Worm (Caenorhabditis elegans): Measurements from ENCODE around the gene rpn-13.

rpn-13 gene

ce11 chrIII:6362323-6362922, 20.7 kb upstream of the rpn-13 start (continued):
- TF ChIP-seq snpc-1.2 (GFP tag; IDR thresholded peaks at IDR 0.05) = no peak
- TF ChIP-seq sdz-12 (GFP tag; optimal IDR thresholded peaks at IDR 0.05) = no peak
- peak; percentile 74 for TF ChIP-seq nhr-48 (tag; optimal IDR thresholded peaks at IDR 0.05)
- TF ChIP-seq nhr-102 (tag; optimal IDR thresholded peaks at IDR 0.05) = peak; percentile 11
- TF ChIP-seq arid-1 (GFP tag; conservative IDR thresholded peaks at IDR 0.05) = no peak
- TF ChIP-seq hlh-11 (tag; optimal IDR thresholded peaks at IDR 0.05) = peak; percentile 71
- TF ChIP-seq T20F7.1 (GFP tag; optimal IDR thresholded peaks at IDR 0.05) = no peak
- TF ChIP-seq lin-29 (GFP tag; IDR thresholded peaks at IDR 0.05) = 0 out of 2 replicates have a peak, but pooled peaks have one; percentile 10
- no peak for TF ChIP-seq unc-39 (tag; optimal IDR thresholded peaks at IDR 0.05)
- TF ChIP-seq gei-8 (GFP tag; optimal IDR thresholded peaks at IDR 0.05) = no peak
- TF ChIP-seq ctbp-1 (GFP tag; IDR thresholded peaks at IDR 0.05) = 0 out of 2 replicates have a peak, but pooled peaks have one; percentile 10
- 0 out of 2 replicates have a peak, but pooled peaks have one; percentile 16 for TF ChIP-seq ceh-20 (GFP tag; IDR thresholded peaks at IDR 0.05)
- TF ChIP-seq dmd-6 (GFP tag; IDR thresholded peaks at IDR 0.05) = peak; percentile 77
- TF ChIP-seq mdl-1 (tag; optimal IDR thresholded peaks at IDR 0.05) = peak in 1 of 2 experiments; percentile 43
- peak; percentile 25 for TF ChIP-seq nhr-25 (tag; optimal IDR thresholded peaks at IDR 0.05; ENCODE audit: borderline replicate concordance, insufficient read depth)
- peak; percentile 60; the same call in 1 of the 2 replicates for TF ChIP-seq tra-1 (GFP tag; IDR thresholded peaks at IDR 0.05)
- peak in 1 of 2 experiments; percentile 39 for TF ChIP-seq lsy-2 (tag; optimal IDR thresholded peaks at IDR 0.05)
- TF ChIP-seq mxl-3 (GFP tag; optimal IDR thresholded peaks at IDR 0.05) = peak; percentile 38
- no peak for TF ChIP-seq daf-12 (tag; optimal IDR thresholded peaks at IDR 0.05)
- no peak for TF ChIP-seq spr-3 (GFP tag; optimal IDR thresholded peaks at IDR 0.05)
- TF ChIP-seq hlh-30 (tag; optimal IDR thresholded peaks at IDR 0.05; ENCODE audit: insufficient read depth) = peak; percentile 69
- TF ChIP-seq ceh-44 (GFP tag; IDR thresholded peaks at IDR 0.05) = no peak
- peak; percentile 77 for TF ChIP-seq nhr-28 (tag; optimal IDR thresholded peaks at IDR 0.05)

- TF ChIP-seq zfp-2 (tag; optimal IDR thresholded peaks at IDR 0.05) (no peak), nhr-77 (tag; optimal IDR thresholded peaks at IDR 0.05) (peak; percentile 41), nhr-28 (tag; optimal IDR thresholded peaks at IDR 0.05) (peak; percentile 84), ztf-7 (tag; optimal IDR thresholded peaks at IDR 0.05) (peak; percentile 4), lin-1 (GFP tag; IDR thresholded peaks at IDR 0.05) (peak; percentile 55; the same call in 1 of the 2 replicates), daf-8 (GFP tag; IDR thresholded peaks at IDR 0.05) (no peak), mep-1 (tag; optimal IDR thresholded peaks at IDR 0.05) (peak; percentile 32), mdt-29 (GFP tag; IDR thresholded peaks at IDR 0.05) (no peak), dmd-6 (GFP tag; IDR thresholded peaks at IDR 0.05) (peak; percentile 93), D1046.2 (GFP tag; IDR thresholded peaks at IDR 0.05) (no peak), pqm-1 (tag; optimal IDR thresholded peaks at IDR 0.05) (peak; percentile 95), hlh-11 (tag; optimal IDR thresholded peaks at IDR 0.05) (peak; percentile 89), hlh-30 (tag; optimal IDR thresholded peaks at IDR 0.05; ENCODE audit: insufficient read depth) (peak; percentile 35), zip-2 (tag; optimal IDR thresholded peaks at IDR 0.05) (peak; percentile 25), php-3 (GFP tag; IDR thresholded peaks at IDR 0.05) (peak; percentile 61; the same call in 1 of the 2 replicates), T20F7.1 (GFP tag; optimal IDR thresholded peaks at IDR 0.05) (peak; percentile 46), tra-1 (GFP tag; IDR thresholded peaks at IDR 0.05) (no peak), daf-16 (GFP tag; optimal IDR thresholded peaks at IDR 0.05) (peak in 1 of 2 experiments; percentile 15), daf-16 (tag; optimal IDR thresholded peaks at IDR 0.05) (peak; percentile 80), mes-2 (tag; optimal IDR thresholded peaks at IDR 0.05; ENCODE audit: poor library complexity, severe bottlenecking) (peak; percentile 2), nhr-237 (tag; optimal IDR thresholded peaks at IDR 0.05) (no peak), nhr-48 (tag; optimal IDR thresholded peaks at IDR 0.05) (peak; percentile 50), lsy-2 (tag; optimal IDR thresholded peaks at IDR 0.05) (peak; percentile 25 to 34), lin-13 (GFP tag; optimal IDR thresholded peaks at IDR 0.05) (peak; percentile 7), nhr-6 (tag; optimal IDR thresholded peaks at IDR 0.05) (peak; percentile 52), ctbp-1 (GFP tag; IDR thresholded peaks at IDR 0.05) (no peak), aha-1 (tag) (peak; percentile 7), mdl-1 (tag; optimal IDR thresholded peaks at IDR 0.05) (peak in 1 of 2 experiments; percentile 66), dve-1 (tag; optimal IDR thresholded peaks at IDR 0.05; ENCODE audit: insufficient read depth) (peak; percentile 88)
These were observed 19.8 kb upstream of the rpn-13 start for ce11 chrIII:6361560-6361959.
